Fruit fly (Drosophila melanogaster) whole organism, wandering third instar larva: ENCODE data around the gene CG13407.

Source experiments
- Abd-B ChIP-seq: fragments of >200 bp; optimal IDR thresholded peaks from 2 replicates; lab custom pipeline; 2017; ENCODE audit warnings: missing biosample characterization, missing genetic modification characterization
- Jra ChIP-seq: sonication (Bioruptor generic); optimal IDR thresholded peaks from 2 replicates; lab custom pipeline; 2016; ENCODE audit warnings: missing biosample characterization, missing genetic modification characterization
- Sp1 ChIP-seq: fragments of 200-800 bp; sonication (Bioruptor generic); optimal IDR thresholded peaks from 3 replicates; lab custom pipeline; 2019; ENCODE audit warnings: missing biosample characterization, mild to moderate bottlenecking, missing genetic modification characterization, moderate library complexity
- br ChIP-seq: fragments of 200-800 bp; sonication (Bioruptor generic); optimal IDR thresholded peaks from 2 replicates; lab custom pipeline; 2016; ENCODE audit warnings: missing biosample characterization, missing genetic modification characterization
- dl ChIP-seq, 2 experiments: fragments of 175-275, 200-275 bp in 1 of 2; fragments of 200-275 bp in 1 of 2; sonication (Bioruptor generic); optimal IDR thresholded peaks; lab custom pipeline; 2018; ENCODE audit warnings: mild to moderate bottlenecking in 2 of 2, missing biosample characterization in 2 of 2, missing genetic modification characterization in 2 of 2, moderate library complexity in 2 of 2; ENCODE audit not compliant: partially characterized antibody in 2 of 2, insufficient read depth in 1 of 2
- usp ChIP-seq: fragments of >200 bp; optimal IDR thresholded peaks from 2 replicates; lab custom pipeline; 2017; ENCODE audit warnings: missing biosample characterization, missing genetic modification characterization
- woc ChIP-seq: sonication (Bioruptor generic); optimal IDR thresholded peaks from 2 replicates; lab custom pipeline; 2016; ENCODE audit warnings: missing biosample characterization, mild to moderate bottlenecking, missing genetic modification characterization

dm6 chr3R:22136967-22137516 lies 33.8 kb downstream of the CG13407 start:
- TF ChIP-seq usp, result no peak
- no peak for TF ChIP-seq Jra (GFP tag; lab: Kevin White, UChicago)
- no peak for TF ChIP-seq woc
- no peak for TF ChIP-seq br
- no peak for TF ChIP-seq dl (GFP tag; optimal IDR thresholded peaks at IDR 0.05; lab: Kevin White, UChicago; ENCODE audit: insufficient read depth in 1 of 2, partially characterized antibody in 2 of 2)
- no peak for TF ChIP-seq Abd-B (GFP tag; lab: Kevin White, UChicago)
- TF ChIP-seq Sp1 (GFP tag; lab: Kevin White, UChicago), result no peak
